Worm (Caenorhabditis elegans): ENCODE data around the gene C07A9.12.

The C07A9.12 gene

DNA sequence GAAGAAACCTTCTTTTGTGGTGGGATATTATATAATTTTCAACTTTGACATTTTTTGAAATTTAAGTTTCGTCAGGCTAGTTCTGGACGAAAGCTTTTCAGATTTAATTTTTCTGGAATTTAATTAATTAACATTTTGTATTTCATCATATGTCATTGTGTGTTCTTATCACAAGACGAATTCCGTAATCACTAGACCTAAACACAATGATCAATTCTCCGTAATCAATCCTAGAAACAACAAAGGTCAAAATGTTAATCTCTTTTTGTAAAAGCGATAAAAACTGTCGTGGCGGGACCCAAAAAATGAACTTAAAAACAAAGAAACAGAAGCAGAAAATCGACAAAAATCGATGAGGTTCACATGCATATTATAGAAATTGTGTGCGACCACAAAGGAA lies 12.6 kb downstream of the C07A9.12 start:
- TF ChIP-seq lsy-2 (tag; optimal IDR thresholded peaks at IDR 0.05) (no peak), sma-9 (GFP tag; optimal IDR thresholded peaks at IDR 0.05) (peak; percentile 47), sma-9 (tag; optimal IDR thresholded peaks at IDR 0.05) (no peak), snpc-4 (tag; optimal IDR thresholded peaks at IDR 0.05) (no peak), fos-1 (tag; optimal IDR thresholded peaks at IDR 0.05) (peak; percentile 36), alr-1 (tag; optimal IDR thresholded peaks at IDR 0.05) (no peak), crh-2 (tag; optimal IDR thresholded peaks at IDR 0.05) (peak; percentile 4)

ce11 chrIII:9713862-9714261 lies 13.5 kb downstream of the C07A9.12 start, which contains the start of gene ncx-6:
TSS of gene ncx-6 (minus strand) at chrIII:9713949.
- peak; percentile 12 for TF ChIP-seq fos-1 (tag; optimal IDR thresholded peaks at IDR 0.05)
- no peak for TF ChIP-seq egl-27 (tag; optimal IDR thresholded peaks at IDR 0.05)

ce11 chrIII:9713182-9713581 lies 14.2 kb downstream of the C07A9.12 start:
- TF ChIP-seq elt-3 (tag; optimal IDR thresholded peaks at IDR 0.05) = no peak
- TF ChIP-seq fos-1 (tag; optimal IDR thresholded peaks at IDR 0.05) = no peak
- no peak for TF ChIP-seq nhr-11 (tag; optimal IDR thresholded peaks at IDR 0.05)
- TF ChIP-seq ama-1 (optimal IDR thresholded peaks at IDR 0.05) = no peak

DNA sequence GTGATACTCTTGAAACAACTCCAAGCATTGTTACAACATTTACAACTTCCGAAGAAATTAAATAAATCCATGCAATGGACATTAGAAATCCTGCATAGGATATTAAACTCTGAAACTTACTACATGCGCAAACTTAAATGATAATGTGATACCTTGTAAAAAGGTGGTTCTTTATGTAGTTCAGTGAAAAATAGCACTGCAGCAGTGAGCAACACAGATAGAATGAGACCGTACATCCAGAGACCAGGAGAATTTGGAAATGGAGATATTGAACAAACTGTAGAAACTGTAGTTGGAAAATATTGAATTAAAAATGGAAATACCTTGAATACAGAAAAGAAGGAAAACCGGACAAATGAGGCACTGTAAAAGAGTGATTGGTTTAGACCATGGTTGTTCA lies 16.2 kb downstream of the C07A9.12 start:
- no peak for TF ChIP-seq lin-13 (GFP tag; optimal IDR thresholded peaks at IDR 0.05)
- no peak for TF ChIP-seq nhr-237 (tag; optimal IDR thresholded peaks at IDR 0.05)
- no peak for TF ChIP-seq lin-11 (tag; optimal IDR thresholded peaks at IDR 0.05)
- TF ChIP-seq nhr-12 (tag; optimal IDR thresholded peaks at IDR 0.05) = no peak
- no peak for TF ChIP-seq sma-9 (GFP tag; optimal IDR thresholded peaks at IDR 0.05)
- TF ChIP-seq sma-9 (tag; optimal IDR thresholded peaks at IDR 0.05) = no peak
- TF ChIP-seq ceh-16 (tag; optimal IDR thresholded peaks at IDR 0.05) = no peak
- TF ChIP-seq Y55F3AM.14 (GFP tag; optimal IDR thresholded peaks at IDR 0.05) = no peak
- no peak for TF ChIP-seq ZK546.5 (tag; optimal IDR thresholded peaks at IDR 0.05)
- no peak for TF ChIP-seq ceh-82 (tag; optimal IDR thresholded peaks at IDR 0.05)
- TF ChIP-seq lsy-2 (tag; optimal IDR thresholded peaks at IDR 0.05) = no peak
- TF ChIP-seq F13H6.1 (tag; optimal IDR thresholded peaks at IDR 0.05) = no peak
- TF ChIP-seq alr-1 (tag; optimal IDR thresholded peaks at IDR 0.05) = no peak

DNA sequence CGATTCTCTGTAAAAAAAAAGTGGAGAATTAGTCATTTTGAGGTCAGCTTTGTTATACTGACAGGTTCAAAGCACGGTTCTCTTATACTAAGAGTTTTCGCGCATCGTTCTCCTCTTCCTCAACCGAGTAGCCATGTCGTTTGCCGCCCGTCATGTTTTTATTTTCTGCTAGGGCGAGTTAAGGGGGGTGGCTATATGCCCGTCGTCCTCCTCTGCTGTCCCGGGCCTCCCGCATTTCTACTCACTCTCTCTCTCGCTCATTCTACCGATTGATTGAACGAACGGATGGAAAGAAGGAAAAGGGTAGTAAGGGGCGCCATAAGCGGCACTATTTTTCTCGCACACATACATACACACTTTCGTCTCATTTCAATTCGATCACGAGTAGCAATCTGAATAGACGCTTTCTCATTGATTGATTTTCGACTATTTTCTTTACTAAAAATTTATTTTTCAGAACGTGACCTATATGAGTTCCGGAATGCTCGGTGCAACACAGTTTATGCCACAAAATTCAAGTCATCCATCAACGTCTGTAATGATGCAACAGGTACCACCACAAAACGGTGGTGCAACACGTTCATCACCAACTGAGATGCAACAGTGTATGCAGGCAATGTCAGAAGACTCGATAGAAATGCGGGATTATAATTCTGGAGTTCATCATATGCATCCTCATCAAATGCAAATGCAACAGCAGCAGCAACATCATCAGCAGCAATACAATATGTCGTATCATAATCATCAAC lies 22.0 kb downstream of the C07A9.12 start:
- TF ChIP-seq mdl-1 (tag; optimal IDR thresholded peaks at IDR 0.05) = no peak
- no peak for TF ChIP-seq ztf-4 (tag; optimal IDR thresholded peaks at IDR 0.05)
- peak; percentile 4 for TF ChIP-seq C34F6.9 (tag; optimal IDR thresholded peaks at IDR 0.05)
- TF ChIP-seq gmeb-1 (tag; optimal IDR thresholded peaks at IDR 0.05) = no peak
- TF ChIP-seq ceh-82 (tag; optimal IDR thresholded peaks at IDR 0.05) = no peak

DNA sequence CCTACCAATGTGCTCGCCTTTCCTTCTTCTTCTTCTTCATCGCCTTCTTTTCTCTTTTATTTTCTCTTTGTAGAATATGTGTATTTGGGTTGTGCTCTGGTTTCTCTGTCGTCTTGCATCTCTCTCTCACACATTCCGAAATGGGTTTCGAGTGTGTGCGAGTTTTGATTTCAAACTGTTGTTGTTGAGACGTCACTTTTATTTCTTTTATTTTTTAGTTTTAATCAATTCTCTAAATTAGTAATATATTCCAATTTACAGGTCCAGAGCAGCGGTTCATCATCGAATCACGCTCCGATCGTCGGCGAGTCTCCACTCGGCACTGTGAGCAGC lies 22.8 kb downstream of the C07A9.12 start:
- TF ChIP-seq sma-9 (GFP tag; optimal IDR thresholded peaks at IDR 0.05) (peak; percentile 9), sma-9 (tag; optimal IDR thresholded peaks at IDR 0.05) (no peak), unc-62 (GFP tag; optimal IDR thresholded peaks at IDR 0.05) (no peak), nhr-11 (tag; optimal IDR thresholded peaks at IDR 0.05) (no peak), crh-2 (tag; optimal IDR thresholded peaks at IDR 0.05) (no peak), ceh-82 (tag; optimal IDR thresholded peaks at IDR 0.05) (no peak), elt-1 (tag; optimal IDR thresholded peaks at IDR 0.05) (no peak), nhr-12 (tag; optimal IDR thresholded peaks at IDR 0.05) (no peak), C34F6.9 (tag; optimal IDR thresholded peaks at IDR 0.05) (no peak), ZK546.5 (tag; optimal IDR thresholded peaks at IDR 0.05) (no peak), unc-55 (GFP tag; optimal IDR thresholded peaks at IDR 0.05) (peak; percentile 28), ztf-11 (tag; optimal IDR thresholded peaks at IDR 0.05) (no peak), ama-1 (optimal IDR thresholded peaks at IDR 0.05) (no peak)

ce11 chrIII:9703747-9704605 lies 23.4 kb downstream of the C07A9.12 start:
- no peak for TF ChIP-seq snpc-4 (tag; optimal IDR thresholded peaks at IDR 0.05)
- no peak for TF ChIP-seq dmd-4 (tag; optimal IDR thresholded peaks at IDR 0.05)
- TF ChIP-seq lin-11 (tag; optimal IDR thresholded peaks at IDR 0.05) = no peak
- TF ChIP-seq nhr-77 (tag; optimal IDR thresholded peaks at IDR 0.05) = no peak
- TF ChIP-seq nhr-129 (tag; optimal IDR thresholded peaks at IDR 0.05) = peak; percentile 43
- no peak for TF ChIP-seq elt-3 (tag; optimal IDR thresholded peaks at IDR 0.05)
- TF ChIP-seq nhr-23 (tag; optimal IDR thresholded peaks at IDR 0.05) = no peak
- TF ChIP-seq lin-39 (tag; optimal IDR thresholded peaks at IDR 0.05) = no peak
- TF ChIP-seq unc-55 (GFP tag; optimal IDR thresholded peaks at IDR 0.05) = peak; percentile 53
- TF ChIP-seq Y55F3AM.14 (GFP tag; optimal IDR thresholded peaks at IDR 0.05) = peak; percentile 63
- TF ChIP-seq ztf-1 (GFP tag; conservative IDR thresholded peaks at IDR 0.05) = no peak
- no peak for TF ChIP-seq R02D3.7 (tag; optimal IDR thresholded peaks at IDR 0.05)
- TF ChIP-seq ZK546.5 (tag; optimal IDR thresholded peaks at IDR 0.05) = no peak
- TF ChIP-seq ztf-4 (tag; optimal IDR thresholded peaks at IDR 0.05) = no peak
- TF ChIP-seq lsy-2 (tag; optimal IDR thresholded peaks at IDR 0.05) = peak in 1 of 2 experiments; percentile 43
- no peak for TF ChIP-seq ceh-82 (tag; optimal IDR thresholded peaks at IDR 0.05)
- no peak for TF ChIP-seq aly-2 (tag; optimal IDR thresholded peaks at IDR 0.05)
- TF ChIP-seq F13H6.1 (tag; optimal IDR thresholded peaks at IDR 0.05) = peak; percentile 74
- peak in 1 of 2 experiments; percentile 27 for TF ChIP-seq mdl-1 (tag; optimal IDR thresholded peaks at IDR 0.05)
- peak; percentile 74 for TF ChIP-seq zag-1 (tag; optimal IDR thresholded peaks at IDR 0.05)
- no peak for TF ChIP-seq nhr-12 (tag; optimal IDR thresholded peaks at IDR 0.05)
